Worm (Caenorhabditis elegans): ENCODE data around the gene chtl-1.

chtl-1 gene

ce11 chrX:5319214-5319838 is 44.8 kb downstream of the chtl-1 start:
- TF ChIP-seq rnt-1 (tag; optimal IDR thresholded peaks at IDR 0.05), result peak; percentile 54
- no peak for TF ChIP-seq ets-5 (GFP tag; IDR thresholded peaks at IDR 0.05)
- TF ChIP-seq nhr-77 (tag; optimal IDR thresholded peaks at IDR 0.05), result peak; percentile 18
- TF ChIP-seq Y116A8C.19 (tag; optimal IDR thresholded peaks at IDR 0.05; ENCODE audit: borderline replicate concordance), result no peak
- TF ChIP-seq nhr-76 (tag; optimal IDR thresholded peaks at IDR 0.05), result no peak
- no peak for TF ChIP-seq fkh-10 (GFP tag; optimal IDR thresholded peaks at IDR 0.05)
- no peak for TF ChIP-seq zip-4 (GFP tag; optimal IDR thresholded peaks at IDR 0.05)
- no peak for TF ChIP-seq ama-1 (optimal IDR thresholded peaks at IDR 0.05)
- no peak for TF ChIP-seq alr-1 (tag; optimal IDR thresholded peaks at IDR 0.05; ENCODE audit: borderline replicate concordance)
- no peak for TF ChIP-seq C04F5.9 (tag; optimal IDR thresholded peaks at IDR 0.05)
- peak in 2 of 6 experiments; percentile 24 to 28 for TF ChIP-seq elt-3 (tag; optimal IDR thresholded peaks at IDR 0.05)
- no peak for TF ChIP-seq sptf-1 (tag; optimal IDR thresholded peaks at IDR 0.05)
- TF ChIP-seq snu-23 (GFP tag; optimal IDR thresholded peaks at IDR 0.05), result peak; percentile 68
- TF ChIP-seq dpl-1 (GFP tag; optimal IDR thresholded peaks at IDR 0.05), result no peak
- TF ChIP-seq mdl-1 (tag; optimal IDR thresholded peaks at IDR 0.05), result peak in 1 of 2 experiments; percentile 13
- TF ChIP-seq unc-130 (tag; optimal IDR thresholded peaks at IDR 0.05), result peak; percentile 38
- no peak for TF ChIP-seq hlh-4 (tag; optimal IDR thresholded peaks at IDR 0.05)
- TF ChIP-seq lin-15B (tag; optimal IDR thresholded peaks at IDR 0.05), result no peak
- no peak for TF ChIP-seq lin-13 (GFP tag; optimal IDR thresholded peaks at IDR 0.05)
- no peak for TF ChIP-seq unc-86 (tag; optimal IDR thresholded peaks at IDR 0.05)
- TF ChIP-seq fkh-8 (tag; optimal IDR thresholded peaks at IDR 0.05), result no peak
- TF ChIP-seq mab-9 (GFP tag; IDR thresholded peaks at IDR 0.05), result no peak
- TF ChIP-seq mef-2 (tag; optimal IDR thresholded peaks at IDR 0.05), result no peak
- peak; percentile 49 for TF ChIP-seq swsn-7 (tag; optimal IDR thresholded peaks at IDR 0.05)
- TF ChIP-seq nhr-71 (tag; optimal IDR thresholded peaks at IDR 0.05), result peak; percentile 56
- no peak for TF ChIP-seq sox-4 (tag; optimal IDR thresholded peaks at IDR 0.05)
- TF ChIP-seq isw-1 (GFP tag; IDR thresholded peaks at IDR 0.05), result no peak
- peak; percentile 49 for TF ChIP-seq elt-2 (tag; optimal IDR thresholded peaks at IDR 0.05)
- peak; percentile 39 for TF ChIP-seq lin-14 (GFP tag; optimal IDR thresholded peaks at IDR 0.05)
- no peak for TF ChIP-seq unc-62 (GFP tag; optimal IDR thresholded peaks at IDR 0.05)
- peak; percentile 49 for TF ChIP-seq xbp-1 (tag; optimal IDR thresholded peaks at IDR 0.05)
- peak in 1 of 2 experiments; percentile 5 for TF ChIP-seq efl-1 (optimal IDR thresholded peaks at IDR 0.05)
- peak in 1 of 2 experiments; percentile 90 for TF ChIP-seq efl-1 (GFP tag; optimal IDR thresholded peaks at IDR 0.05 in 1 of 2)
- TF ChIP-seq lin-35 (GFP tag; optimal IDR thresholded peaks at IDR 0.05), result peak in 1 of 2 experiments; percentile 57
- TF ChIP-seq nhr-19 (GFP tag; conservative IDR thresholded peaks at IDR 0.05), result peak; percentile 57
- TF ChIP-seq zag-1 (tag; optimal IDR thresholded peaks at IDR 0.05), result no peak
- peak; percentile 27 for TF ChIP-seq nhr-90 (tag; optimal IDR thresholded peaks at IDR 0.05; ENCODE audit: poor library complexity)
- peak in 1 of 2 experiments; percentile 50 for TF ChIP-seq lsy-2 (tag; optimal IDR thresholded peaks at IDR 0.05)
- TF ChIP-seq C16A3.4 (tag; optimal IDR thresholded peaks at IDR 0.05), result peak; percentile 14
- no peak for TF ChIP-seq fkh-4 (tag; optimal IDR thresholded peaks at IDR 0.05; ENCODE audit: borderline replicate concordance)
- TF ChIP-seq ztf-4 (tag; optimal IDR thresholded peaks at IDR 0.05), result peak; percentile 12
- no peak for TF ChIP-seq unc-98 (GFP tag; IDR thresholded peaks at IDR 0.05)
- no peak for TF ChIP-seq ceh-8 (GFP tag; optimal IDR thresholded peaks at IDR 0.05)
- no peak for TF ChIP-seq F16B12.6 (tag; optimal IDR thresholded peaks at IDR 0.05)
- no peak for TF ChIP-seq tlp-1 (tag; optimal IDR thresholded peaks at IDR 0.05)
- no peak for TF ChIP-seq grh-1 (GFP tag; IDR thresholded peaks at IDR 0.05)
- peak; percentile 26 for TF ChIP-seq aly-2 (tag; optimal IDR thresholded peaks at IDR 0.05)
- TF ChIP-seq dsc-1 (tag; optimal IDR thresholded peaks at IDR 0.05), result peak; percentile 71
- no peak for TF ChIP-seq egl-27 (tag; optimal IDR thresholded peaks at IDR 0.05)
- TF ChIP-seq tbx-2 (tag; optimal IDR thresholded peaks at IDR 0.05), result peak; percentile 26
- no peak for TF ChIP-seq ceh-63 (GFP tag; optimal IDR thresholded peaks at IDR 0.05)
- peak; percentile 4 for TF ChIP-seq mep-1 (tag; optimal IDR thresholded peaks at IDR 0.05)
